Worm (Caenorhabditis elegans): ENCODE results near the gene D2096.11.
A peak's percentile ranks its signal among the peaks of the same experiment; 100 is the strongest.
"Not testable (repeated sequence)": the region's sequence is repeated elsewhere in the genome, so short reads cannot be mapped to it uniquely, and the experiment has no call there.

Gene D2096.11

ce11 chrIV:8358492-8358891 is 35.5 kb downstream of the D2096.11 start, which contains the start of gene D2096.13:
Gene D2096.13, minus strand, starts transcription at chrIV:8358592.
- no peak for TF ChIP-seq mdl-1 (tag; optimal IDR thresholded peaks at IDR 0.05)
- TF ChIP-seq aha-1 (tag): peak; percentile 35
- no peak for TF ChIP-seq nhr-111 (GFP tag; optimal IDR thresholded peaks at IDR 0.05)
- TF ChIP-seq nhr-76 (tag; optimal IDR thresholded peaks at IDR 0.05): no peak

- no peak for TF ChIP-seq Y75B8A.6 (GFP tag; IDR thresholded peaks at IDR 0.05)
- peak; percentile 76; the same call in 1 of the 2 replicates for TF ChIP-seq set-16 (GFP tag; IDR thresholded peaks at IDR 0.05)
Measured at ce11 chrIV:8357299-8357698, 36.7 kb downstream of the D2096.11 start.

ce11 chrIV:8355592-8355991 is 38.4 kb downstream of the D2096.11 start, which contains the start of the genes F17E9.2 and col-116:
Gene F17E9.2, plus strand, starts transcription at chrIV:8355892.
Gene col-116, plus strand, starts transcription at chrIV:8355906.
- TF ChIP-seq ztf-11 (tag; optimal IDR thresholded peaks at IDR 0.05) (no peak), nhr-10 (tag; optimal IDR thresholded peaks at IDR 0.05) (no peak), nhr-237 (tag; optimal IDR thresholded peaks at IDR 0.05) (no peak), unc-62 (GFP tag; optimal IDR thresholded peaks at IDR 0.05 in 1 of 2) (no peak), unc-62 (tag; optimal IDR thresholded peaks at IDR 0.05) (no peak), hlh-30 (tag; optimal IDR thresholded peaks at IDR 0.05; ENCODE audit: insufficient read depth) (no peak), gei-8 (GFP tag; optimal IDR thresholded peaks at IDR 0.05) (no peak), php-3 (GFP tag; IDR thresholded peaks at IDR 0.05) (no peak)

DNA sequence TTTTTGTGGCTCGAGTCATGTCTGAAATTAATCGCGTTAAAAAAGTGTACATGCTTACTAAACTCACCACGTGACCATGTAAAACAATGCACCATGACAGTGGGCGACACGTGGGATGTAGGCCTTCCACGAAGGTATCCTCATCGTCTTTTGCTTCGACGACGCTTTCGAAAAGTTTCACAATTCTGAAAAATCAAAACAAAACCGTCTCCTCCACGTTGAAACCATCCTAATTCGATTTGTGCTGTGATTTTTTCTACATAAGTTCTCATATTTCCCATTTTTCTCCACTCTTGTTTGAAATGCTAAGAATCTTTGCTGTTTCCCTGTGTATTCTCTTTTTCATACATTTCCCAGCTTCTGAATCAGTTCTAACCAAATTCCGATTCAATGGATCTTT is 39.4 kb downstream of the D2096.11 start, which contains the start of gene F17E9.3:
F17E9.3 (plus strand) TSS at position 301 of the 400 bp plus-strand sequence.
- TF ChIP-seq snpc-4 (tag; optimal IDR thresholded peaks at IDR 0.05): no peak

DNA sequence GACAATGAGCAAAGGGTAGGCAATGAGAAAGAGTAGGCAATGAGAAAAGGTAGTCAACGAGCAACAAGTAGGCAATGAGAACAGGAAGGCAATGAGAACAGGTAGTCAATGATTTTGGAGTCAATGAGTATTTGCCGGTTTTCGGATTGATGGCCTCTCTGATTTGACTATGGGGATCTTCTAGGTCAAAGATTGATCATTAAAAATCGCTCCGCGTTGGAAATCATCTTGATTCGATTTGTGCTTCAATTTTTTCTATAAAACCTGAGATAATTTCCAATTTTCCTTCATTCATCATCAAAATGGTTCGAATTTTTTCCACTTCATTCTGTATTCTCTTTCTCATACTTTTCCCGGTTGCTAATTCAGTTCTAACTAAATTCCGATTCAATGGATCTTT is 42.0 kb downstream of the D2096.11 start, which contains the start of gene F17E9.16:
F17E9.16 (plus strand) TSS at position 301 of the 400 bp plus-strand sequence.
- TF ChIP-seq lim-7 (GFP tag; IDR thresholded peaks at IDR 0.05); dve-1 (tag; optimal IDR thresholded peaks at IDR 0.05; ENCODE audit: insufficient read depth); F10B5.3 (tag; optimal IDR thresholded peaks at IDR 0.05): not testable (repeated sequence)

ce11 chrIV:8348073-8348472 is 45.9 kb downstream of the D2096.11 start, which contains the start of gene F17E9.4:
Gene F17E9.4, plus strand, starts transcription at chrIV:8348373.
- TF ChIP-seq aha-1 (tag): no peak
- TF ChIP-seq dmd-8 (GFP tag; IDR thresholded peaks at IDR 0.05): no peak
- no peak for TF ChIP-seq nhr-6 (tag; optimal IDR thresholded peaks at IDR 0.05)
- TF ChIP-seq mes-2 (tag; optimal IDR thresholded peaks at IDR 0.05; ENCODE audit: poor library complexity, severe bottlenecking): no peak
- TF ChIP-seq hlh-11 (tag; optimal IDR thresholded peaks at IDR 0.05): no peak
- no peak for TF ChIP-seq ama-1 (optimal IDR thresholded peaks at IDR 0.05)
- no peak for TF ChIP-seq rbr-2 (tag; optimal IDR thresholded peaks at IDR 0.05)
- TF ChIP-seq F49E8.2 (tag; optimal IDR thresholded peaks at IDR 0.05; ENCODE audit: borderline replicate concordance): no peak
- no peak for TF ChIP-seq nhr-28 (tag; optimal IDR thresholded peaks at IDR 0.05)
- no peak for TF ChIP-seq saeg-2 (GFP tag; IDR thresholded peaks at IDR 0.05)
- no peak for TF ChIP-seq fos-1 (tag; optimal IDR thresholded peaks at IDR 0.05)
- TF ChIP-seq lsy-2 (tag; optimal IDR thresholded peaks at IDR 0.05): no peak
- no peak for TF ChIP-seq snpc-1.2 (GFP tag; IDR thresholded peaks at IDR 0.05)
- no peak for TF ChIP-seq nhr-11 (tag; optimal IDR thresholded peaks at IDR 0.05)
- TF ChIP-seq R02D3.7 (tag; optimal IDR thresholded peaks at IDR 0.05): no peak
- TF ChIP-seq vab-7 (GFP tag; IDR thresholded peaks at IDR 0.05): no peak
- no peak for TF ChIP-seq mep-1 (tag; optimal IDR thresholded peaks at IDR 0.05)
